Worm (Caenorhabditis elegans) whole organism, L1 larva: ENCODE measurements around the gene Y82E9BR.19.

Experiments used
- C34B4.2 ChIP-seq: sonication (generic microtip); optimal IDR thresholded peaks from 2 replicates; lab custom pipeline; 2017; ENCODE audit warnings: mild to moderate bottlenecking, missing genetic modification characterization, missing compliant biosample characterization
- F16B12.6 ChIP-seq: fragments of 150-350 bp; optimal IDR thresholded peaks from 2 replicates; lab custom pipeline; 2014; ENCODE audit warnings: missing biosample characterization, missing genetic modification characterization
- Y116A8C.19 ChIP-seq: sonication (generic microtip); optimal IDR thresholded peaks from 2 replicates; lab custom pipeline; 2016; ENCODE audit warnings: missing compliant biosample characterization, missing genetic modification characterization, borderline replicate concordance
- aha-1 ChIP-seq: fragments of 150-350 bp; optimal IDR thresholded peaks from 2 replicates; lab custom pipeline; 2014; ENCODE audit warnings: missing biosample characterization, missing genetic modification characterization
- alr-1 ChIP-seq: fragments of 200-800 bp; sonication (Bioruptor generic); optimal IDR thresholded peaks from 2 replicates; lab custom pipeline; 2018; ENCODE audit warnings: borderline replicate concordance, mild to moderate bottlenecking, missing genetic modification characterization, missing compliant biosample characterization
- aly-2 ChIP-seq: fragments of 150-350 bp; optimal IDR thresholded peaks from 2 replicates; lab custom pipeline; 2014; ENCODE audit warnings: missing biosample characterization, missing genetic modification characterization
- ceh-63 ChIP-seq: fragments of 200-800 bp; sonication (Bioruptor generic); optimal IDR thresholded peaks from 2 replicates; lab custom pipeline; 2018; ENCODE audit warnings: mild to moderate bottlenecking, missing genetic modification characterization, missing compliant biosample characterization
- ceh-90 ChIP-seq: sonication (generic microtip); optimal IDR thresholded peaks from 2 replicates; lab custom pipeline; 2016; ENCODE audit warnings: missing genetic modification characterization, missing compliant biosample characterization
- dpl-1 ChIP-seq, 3 experiments: fragments of 150-350 bp in 2 of 3; sonication (generic microtip) in 1 of 3; optimal IDR thresholded peaks; 2 replicates each; lab custom pipeline; 2014 to 2017; ENCODE audit warnings: missing biosample characterization in 3 of 3, missing genetic modification characterization in 3 of 3, missing genetic modification reagents in 3 of 3
- dsc-1 ChIP-seq: sonication (generic microtip); optimal IDR thresholded peaks from 2 replicates; lab custom pipeline; 2016; ENCODE audit warnings: mild to moderate bottlenecking, missing genetic modification characterization, missing compliant biosample characterization
- egl-13 ChIP-seq: sonication (generic microtip); optimal IDR thresholded peaks from 2 replicates; lab custom pipeline; 2016; ENCODE audit warnings: missing genotype, missing genetic modification reagents, missing genetic modification characterization, missing compliant biosample characterization
- elt-3 ChIP-seq, 6 experiments: fragments of 150-350 bp in 1 of 6; sonication (generic microtip); optimal IDR thresholded peaks; 2 replicates each; lab custom pipeline; 2017 to 2018; ENCODE audit warnings: missing biosample characterization in 6 of 6, missing genetic modification characterization in 6 of 6, inconsistent platforms in 1 of 6
- ets-5 ChIP-seq: fragments of 200-800 bp; sonication (Bioruptor generic); IDR thresholded peaks from 2 replicates; pipeline ENCODE4 v1.3.6; 2022; ENCODE audit warnings: missing genetic modification characterization, missing compliant biosample characterization
- fkh-10 ChIP-seq: sonication (generic microtip); optimal IDR thresholded peaks from 2 replicates; lab custom pipeline; 2017; ENCODE audit warnings: missing biosample characterization, missing genetic modification reagents, missing genetic modification characterization
- fos-1 ChIP-seq: fragments of 150-350 bp; optimal IDR thresholded peaks from 2 replicates; lab custom pipeline; 2014; ENCODE audit warnings: missing biosample characterization, missing genetic modification characterization
- hlh-17 ChIP-seq: fragments of 200-800 bp; sonication (Bioruptor generic); optimal IDR thresholded peaks from 2 replicates; lab custom pipeline; 2018; ENCODE audit warnings: missing genetic modification characterization, mild to moderate bottlenecking, missing compliant biosample characterization, moderate library complexity, borderline replicate concordance
- hlh-4 ChIP-seq: sonication (generic microtip); optimal IDR thresholded peaks from 2 replicates; lab custom pipeline; 2016; ENCODE audit warnings: mild to moderate bottlenecking, missing genetic modification characterization, missing compliant biosample characterization
- irx-1 ChIP-seq: sonication (generic microtip); optimal IDR thresholded peaks from 2 replicates; lab custom pipeline; 2016; ENCODE audit warnings: missing genetic modification characterization, missing compliant biosample characterization
- isw-1 ChIP-seq: fragments of 200-800 bp; sonication (Bioruptor generic); IDR thresholded peaks from 2 replicates; pipeline ENCODE4 v1.3.6; 2022; ENCODE audit warnings: missing genetic modification characterization, missing compliant biosample characterization
- jun-1 ChIP-seq: fragments of 150-350 bp; optimal IDR thresholded peaks from 2 replicates; lab custom pipeline; 2014; ENCODE audit warnings: missing biosample characterization, missing genetic modification reagents, missing genetic modification characterization
- lin-13 ChIP-seq: fragments of 150-350 bp; optimal IDR thresholded peaks from 2 replicates; lab custom pipeline; 2014; ENCODE audit warnings: missing biosample characterization, missing genetic modification reagents, missing genetic modification characterization
- lin-14 ChIP-seq: fragments of 200-800 bp; sonication (Bioruptor generic); optimal IDR thresholded peaks from 2 replicates; lab custom pipeline; 2018; ENCODE audit warnings: mild to moderate bottlenecking, missing genetic modification characterization, moderate library complexity, missing compliant biosample characterization
- lin-15B ChIP-seq: fragments of 150-350 bp; sonication (generic microtip); optimal IDR thresholded peaks from 3 replicates; lab custom pipeline; 2014; ENCODE audit warnings: missing biosample characterization, missing genetic modification characterization
- lir-3 ChIP-seq: sonication (generic microtip); optimal IDR thresholded peaks from 2 replicates; lab custom pipeline; 2016; ENCODE audit warnings: mild to moderate bottlenecking, missing genetic modification characterization, moderate library complexity, missing compliant biosample characterization; ENCODE audit not compliant: poor library complexity
- lsy-2 ChIP-seq, 2 experiments: fragments of 150-350 bp; optimal IDR thresholded peaks; 2 replicates each; lab custom pipeline; 2014; ENCODE audit warnings: missing biosample characterization in 2 of 2, missing genetic modification characterization in 2 of 2
- mdl-1 ChIP-seq, 2 experiments: fragments of 150-350 bp; optimal IDR thresholded peaks; 2 replicates each; lab custom pipeline; 2014 to 2017; ENCODE audit warnings: missing biosample characterization in 2 of 2, missing genetic modification characterization in 2 of 2, inconsistent platforms in 1 of 2
- mep-1 ChIP-seq: fragments of 150-350 bp; optimal IDR thresholded peaks from 2 replicates; lab custom pipeline; 2014; ENCODE audit warnings: missing biosample characterization, missing genetic modification characterization
- nhr-11 ChIP-seq: fragments of 150-350 bp; optimal IDR thresholded peaks from 2 replicates; lab custom pipeline; 2014; ENCODE audit warnings: missing biosample characterization, missing genetic modification characterization
- nhr-19 ChIP-seq: fragments of 200-800 bp; sonication (Bioruptor generic); conservative IDR thresholded peaks from 2 replicates; pipeline ENCODE4 v1.3.6; 2022; ENCODE audit warnings: missing genetic modification characterization, missing compliant biosample characterization
- nhr-20 ChIP-seq: sonication (generic microtip); optimal IDR thresholded peaks from 2 replicates; lab custom pipeline; 2016; ENCODE audit warnings: mild to moderate bottlenecking, missing genetic modification characterization, missing compliant biosample characterization
- nhr-47 ChIP-seq: sonication (generic microtip); optimal IDR thresholded peaks from 2 replicates; lab custom pipeline; 2016; ENCODE audit warnings: mild to moderate bottlenecking, missing genetic modification characterization, moderate library complexity, missing compliant biosample characterization
- nhr-71 ChIP-seq: sonication (generic microtip); optimal IDR thresholded peaks from 2 replicates; lab custom pipeline; 2016; ENCODE audit warnings: mild to moderate bottlenecking, missing genetic modification characterization, moderate library complexity, missing compliant biosample characterization
- nhr-84 ChIP-seq: sonication (generic microtip); optimal IDR thresholded peaks from 2 replicates; lab custom pipeline; 2017; ENCODE audit warnings: missing biosample characterization, missing genetic modification characterization
- nhr-85 ChIP-seq: sonication (generic microtip); peaks from one replicate; lab custom pipeline; 2016; ENCODE audit warnings: missing genetic modification characterization, inconsistent platforms, missing compliant biosample characterization
- nhr-90 ChIP-seq: sonication (generic microtip); optimal IDR thresholded peaks from 2 replicates; lab custom pipeline; 2016; ENCODE audit warnings: mild to moderate bottlenecking, missing genetic modification characterization, missing compliant biosample characterization; ENCODE audit not compliant: poor library complexity
- pax-3 ChIP-seq: fragments of 200-800 bp; sonication (Bioruptor generic); optimal IDR thresholded peaks from 2 replicates; lab custom pipeline; 2018; ENCODE audit warnings: mild to moderate bottlenecking, missing genetic modification characterization, moderate library complexity, missing compliant biosample characterization
- pqm-1 ChIP-seq: sonication (generic microtip); optimal IDR thresholded peaks from 3 replicates; lab custom pipeline; 2017; ENCODE audit warnings: missing biosample characterization, missing genetic modification characterization
- snpc-4 ChIP-seq: fragments of 150-350 bp; optimal IDR thresholded peaks from 2 replicates; lab custom pipeline; 2014; ENCODE audit warnings: missing biosample characterization, missing genetic modification characterization
- sox-4 ChIP-seq: sonication (generic microtip); optimal IDR thresholded peaks from 2 replicates; lab custom pipeline; 2016; ENCODE audit warnings: missing genetic modification characterization, missing compliant biosample characterization
- sup-37 ChIP-seq: fragments of 200-800 bp; sonication (Bioruptor generic); optimal IDR thresholded peaks from 2 replicates; lab custom pipeline; 2018; ENCODE audit warnings: mild to moderate bottlenecking, missing genetic modification characterization, missing compliant biosample characterization
- swsn-7 ChIP-seq: sonication (generic microtip); optimal IDR thresholded peaks from 2 replicates; lab custom pipeline; 2016; ENCODE audit warnings: missing genetic modification characterization, missing compliant biosample characterization
- tbx-2 ChIP-seq: sonication (generic microtip); optimal IDR thresholded peaks from 2 replicates; lab custom pipeline; 2016; ENCODE audit warnings: missing genetic modification characterization, missing compliant biosample characterization
- tlp-1 ChIP-seq: fragments of 150-350 bp; optimal IDR thresholded peaks from 2 replicates; lab custom pipeline; 2014; ENCODE audit warnings: missing biosample characterization, missing genetic modification characterization
- unc-30 ChIP-seq: sonication (generic microtip); optimal IDR thresholded peaks from 2 replicates; lab custom pipeline; 2017; ENCODE audit warnings: missing biosample characterization, missing genetic modification characterization
- unc-86 ChIP-seq: sonication (generic microtip); optimal IDR thresholded peaks from 2 replicates; lab custom pipeline; 2016; ENCODE audit warnings: missing genetic modification characterization, missing compliant biosample characterization
- unc-98 ChIP-seq: fragments of 200-800 bp; sonication (Bioruptor generic); IDR thresholded peaks from 2 replicates; pipeline ENCODE4 v1.3.6; 2022; ENCODE audit warnings: missing genetic modification characterization, missing compliant biosample characterization
- xbp-1 ChIP-seq: sonication (generic microtip); optimal IDR thresholded peaks from 2 replicates; lab custom pipeline; 2016; ENCODE audit warnings: missing genetic modification characterization, missing compliant biosample characterization
- zag-1 ChIP-seq: fragments of 150-350 bp; optimal IDR thresholded peaks from 2 replicates; lab custom pipeline; 2014; ENCODE audit warnings: missing biosample characterization, missing genetic modification characterization
- ztf-11 ChIP-seq, 2 experiments: sonication (generic microtip); optimal IDR thresholded peaks; 2 replicates each; lab custom pipeline; 2016 to 2017; ENCODE audit warnings: missing genetic modification characterization in 2 of 2, missing biosample characterization in 1 of 2, missing compliant biosample characterization in 1 of 2

Y82E9BR.19 gene

DNA sequence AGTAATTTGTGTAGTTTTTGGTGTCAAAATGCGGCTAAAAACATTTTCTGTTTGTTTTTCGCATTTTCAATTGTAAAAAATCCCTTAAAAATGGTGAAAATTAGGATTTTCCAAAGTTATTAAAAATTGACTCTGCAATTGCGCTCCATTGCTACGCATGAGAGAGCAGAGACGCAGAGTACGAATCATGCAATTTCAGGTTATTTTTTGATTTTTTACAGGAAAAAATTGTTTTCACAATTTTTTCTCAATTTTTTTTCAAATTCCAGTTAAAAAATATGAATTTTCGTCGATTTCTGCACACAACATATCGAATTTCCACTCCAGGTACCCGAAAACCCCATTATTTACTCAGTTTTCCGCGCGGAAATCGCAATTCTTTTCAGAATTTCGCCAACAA lies 38.5 kb upstream of the Y82E9BR.19 start, which contains the start of gene mtg-1 (continued):
- TF ChIP-seq C34B4.2 (no peak), nhr-19 (GFP tag; lab: Robert Waterston, UW) (0 out of 2 replicates have a peak, but pooled peaks have one; percentile 19), elt-3 (tag; optimal IDR thresholded peaks at IDR 0.05; lab: Kevin White, UChicago) (no peak), dsc-1 (tag; lab: Kevin White, UChicago) (no peak), unc-86 (tag; lab: Kevin White, UChicago) (no peak), hlh-4 (tag; lab: Kevin White, UChicago) (no peak), unc-30 (tag; lab: Kevin White, UChicago) (no peak), tbx-2 (tag; lab: Kevin White, UChicago) (no peak), F16B12.6 (peak; percentile 34), lin-15B (tag; lab: Kevin White, UChicago) (peak; percentile 56), nhr-71 (no peak), fos-1 (tag; lab: Kevin White, UChicago) (no peak), lir-3 (tag; lab: Kevin White, UChicago) (no peak), isw-1 (GFP tag; lab: Robert Waterston, UW) (peak; percentile 21), ztf-11 (tag; optimal IDR thresholded peaks at IDR 0.05; lab: Kevin White, UChicago) (no peak), tlp-1 (tag; lab: Kevin White, UChicago) (no peak), hlh-17 (GFP tag; lab: Kevin White, UChicago) (no peak), fkh-10 (GFP tag; lab: Kevin White, UChicago) (peak; percentile 7), nhr-47 (tag; lab: Kevin White, UChicago) (no peak), nhr-11 (tag; lab: Kevin White, UChicago) (no peak), nhr-84 (tag; lab: Kevin White, UChicago) (no peak), aha-1 (no peak), ceh-90 (tag; lab: Kevin White, UChicago) (no peak), aly-2 (tag; lab: Kevin White, UChicago) (no peak), jun-1 (tag; lab: Kevin White, UChicago) (no peak), Y116A8C.19 (tag; lab: Kevin White, UChicago) (no peak), nhr-85 (peak; percentile 53), unc-98 (GFP tag; lab: Robert Waterston, UW) (0 out of 2 replicates have a peak, but pooled peaks have one; percentile 0), zag-1 (tag; lab: Kevin White, UChicago) (no peak), lsy-2 (tag; optimal IDR thresholded peaks at IDR 0.05; lab: Kevin White, UChicago) (peak; percentile 57 to 69), nhr-90 (tag; lab: Kevin White, UChicago) (no peak), lin-14 (GFP tag; lab: Kevin White, UChicago) (peak; percentile 18), mdl-1 (tag; optimal IDR thresholded peaks at IDR 0.05; lab: Kevin White, UChicago) (no peak), swsn-7 (tag; lab: Kevin White, UChicago) (peak; percentile 33)

DNA sequence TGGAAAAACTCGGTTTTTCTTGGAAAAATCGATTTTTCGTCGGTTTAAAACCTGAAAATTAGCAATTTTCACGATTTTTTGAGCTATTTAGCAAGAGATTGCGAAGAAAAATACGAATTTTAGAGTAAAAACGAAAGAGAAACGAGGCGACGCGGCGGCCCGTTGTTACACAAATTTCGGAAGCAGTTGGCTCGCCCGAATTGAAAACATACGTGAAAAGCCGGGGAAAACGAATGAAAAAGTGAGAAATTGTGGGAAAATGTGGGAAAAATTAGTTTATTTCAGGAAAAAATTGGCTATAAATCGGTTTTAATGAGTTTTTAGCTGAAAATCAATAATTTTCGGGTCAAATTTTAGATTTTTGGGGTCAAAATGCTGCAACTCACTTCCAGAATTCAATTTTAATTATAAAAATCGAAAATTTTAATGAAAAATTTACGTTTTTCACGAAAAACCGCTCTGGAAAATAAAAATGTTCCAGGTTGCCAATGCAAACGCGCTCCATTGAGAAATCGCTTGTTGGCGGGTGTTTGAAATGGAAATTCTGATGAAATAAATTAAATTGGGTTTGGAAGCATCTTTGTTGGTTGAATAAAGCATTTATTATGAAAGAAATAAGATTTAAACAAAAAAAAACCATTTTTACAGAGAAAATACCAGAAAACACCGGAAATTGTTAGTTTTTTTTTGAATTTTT lies 37.8 kb upstream of the Y82E9BR.19 start, which contains the start of gene snf-6:
snf-6 (minus strand) TSS at position 51 of the 697 bp plus-strand sequence.
- TF ChIP-seq egl-13 (tag; lab: Kevin White, UChicago) (no peak), mdl-1 (tag; optimal IDR thresholded peaks at IDR 0.05; lab: Kevin White, UChicago) (no peak), jun-1 (tag; lab: Kevin White, UChicago) (no peak), Y116A8C.19 (tag; lab: Kevin White, UChicago) (no peak), nhr-20 (tag; lab: Kevin White, UChicago) (peak; percentile 7), snpc-4 (tag; lab: Kevin White, UChicago) (no peak), irx-1 (tag; lab: Kevin White, UChicago) (peak; percentile 17), C34B4.2 (no peak), swsn-7 (tag; lab: Kevin White, UChicago) (peak; percentile 28), sox-4 (tag; lab: Kevin White, UChicago) (no peak), ceh-63 (GFP tag; lab: Kevin White, UChicago) (no peak), nhr-47 (tag; lab: Kevin White, UChicago) (peak; percentile 63), nhr-84 (tag; lab: Kevin White, UChicago) (no peak), mep-1 (tag; lab: Kevin White, UChicago) (peak; percentile 49), sup-37 (GFP tag; lab: Kevin White, UChicago) (no peak), nhr-71 (peak; percentile 59), xbp-1 (tag; lab: Kevin White, UChicago) (peak; percentile 41), dsc-1 (tag; lab: Kevin White, UChicago) (peak; percentile 59), dpl-1 (GFP tag; optimal IDR thresholded peaks at IDR 0.05; lab: Kevin White, UChicago) (peak; percentile 84 to 93 (median 91)), aly-2 (tag; lab: Kevin White, UChicago) (no peak), alr-1 (tag; lab: Kevin White, UChicago) (no peak), lin-15B (tag; lab: Kevin White, UChicago) (peak; percentile 67), pqm-1 (tag; lab: Kevin White, UChicago) (no peak), ets-5 (no peak), pax-3 (peak; percentile 16), lin-13 (GFP tag; lab: Kevin White, UChicago) (peak; percentile 40)
